Worm (Caenorhabditis elegans): ENCODE data around the gene lgc-6.

lgc-6 gene

DNA sequence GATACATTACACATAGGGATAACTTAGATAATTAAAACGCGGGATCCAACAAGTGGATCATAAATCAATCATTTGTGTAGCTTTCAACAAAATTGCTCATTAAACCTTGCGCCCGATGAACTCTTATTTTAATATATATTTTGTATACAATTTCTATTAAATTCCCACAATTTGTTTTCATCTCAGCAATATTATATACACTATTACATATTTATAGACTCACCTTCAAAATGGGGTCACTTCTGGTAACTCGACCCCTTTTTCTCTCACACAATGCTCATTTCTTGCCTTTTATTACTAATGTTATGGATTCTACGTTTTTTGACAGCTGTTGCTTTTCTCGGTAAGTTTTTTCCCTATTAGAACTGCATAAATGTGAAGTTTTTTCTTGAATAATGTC lies at the start of gene lgc-6:
lgc-6 (plus strand) TSS at position 301 of the 400 bp plus-strand sequence.
- no peak for TF ChIP-seq W03F9.2 (tag; optimal IDR thresholded peaks at IDR 0.05)
- TF ChIP-seq him-1 (tag; optimal IDR thresholded peaks at IDR 0.05), result no peak
- no peak for TF ChIP-seq dao-5 (tag; optimal IDR thresholded peaks at IDR 0.05)

DNA sequence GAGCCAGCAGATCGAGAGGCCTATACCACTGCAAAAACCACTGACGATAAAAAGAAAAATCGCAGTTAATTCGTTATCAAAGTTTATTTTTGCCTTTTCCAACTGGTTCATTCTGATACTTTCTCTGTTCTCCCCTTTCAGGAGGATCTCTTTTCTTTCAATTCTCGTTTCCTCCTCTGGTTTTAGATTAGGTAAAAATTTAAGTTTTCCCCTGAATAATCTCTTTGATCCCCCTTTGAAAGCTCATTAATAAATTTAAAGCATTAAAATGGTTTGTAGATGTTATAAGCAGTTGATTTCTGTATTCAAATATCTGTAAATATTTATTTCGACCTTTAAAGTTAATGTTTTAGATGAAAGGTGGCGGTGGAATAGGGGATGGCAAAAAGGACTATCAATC lies 48.5 kb upstream of the lgc-6 start, which contains the start of gene K07H8.2:
K07H8.2 (plus strand) TSS at position 301 of the 400 bp plus-strand sequence.
- TF ChIP-seq W03F9.2 (tag; optimal IDR thresholded peaks at IDR 0.05) (no peak), him-1 (tag; optimal IDR thresholded peaks at IDR 0.05) (no peak), dao-5 (tag; optimal IDR thresholded peaks at IDR 0.05) (no peak)

DNA sequence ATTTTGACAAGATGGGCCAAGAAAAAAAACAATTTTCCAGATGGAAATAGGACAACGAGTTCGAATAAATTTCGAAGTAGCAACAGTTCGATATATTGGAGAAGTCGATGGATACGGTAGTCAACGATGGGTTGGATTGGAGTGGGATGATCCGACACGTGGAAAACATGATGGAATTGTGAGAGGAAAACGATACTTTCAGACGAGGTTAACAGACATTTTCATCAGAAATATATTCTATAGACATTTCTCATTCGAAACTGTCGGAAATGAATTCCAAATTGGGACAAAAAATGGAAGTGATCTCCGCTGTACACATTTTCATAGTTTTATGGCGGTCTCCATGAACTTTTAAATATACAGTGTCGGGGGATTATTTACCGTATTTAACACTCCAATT lies 45.1 kb upstream of the lgc-6 start, which contains the start of gene tbce-1:
tbce-1 (plus strand) TSS at position 41 of the 400 bp plus-strand sequence.
- TF ChIP-seq dao-5 (tag; optimal IDR thresholded peaks at IDR 0.05), result no peak
- no peak for TF ChIP-seq W03F9.2 (tag; optimal IDR thresholded peaks at IDR 0.05)
- TF ChIP-seq him-1 (tag; optimal IDR thresholded peaks at IDR 0.05), result no peak

DNA sequence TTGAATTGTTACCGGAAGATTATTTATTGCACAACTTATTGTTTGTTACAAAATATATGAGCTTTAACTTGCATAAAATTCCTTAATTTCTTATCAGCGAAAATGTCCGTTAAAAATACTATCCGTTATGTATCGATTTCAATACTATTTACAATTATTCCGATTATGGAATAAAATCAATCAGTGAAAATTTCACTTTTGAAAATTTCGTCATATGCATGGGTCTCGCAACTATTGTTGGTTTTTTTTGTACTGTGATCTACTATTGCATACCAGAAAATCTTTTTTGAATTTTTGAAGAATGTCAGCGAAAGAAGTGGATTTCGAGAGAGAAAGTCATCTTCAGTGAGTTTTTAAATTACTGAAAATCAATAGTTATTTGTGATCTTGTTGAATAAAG lies 42.5 kb upstream of the lgc-6 start, which contains the start of gene nprl-3:
nprl-3 (plus strand) TSS at position 301 of the 400 bp plus-strand sequence.
- TF ChIP-seq W03F9.2 (tag; optimal IDR thresholded peaks at IDR 0.05), result no peak
- TF ChIP-seq dao-5 (tag; optimal IDR thresholded peaks at IDR 0.05), result no peak
- no peak for TF ChIP-seq him-1 (tag; optimal IDR thresholded peaks at IDR 0.05)

DNA sequence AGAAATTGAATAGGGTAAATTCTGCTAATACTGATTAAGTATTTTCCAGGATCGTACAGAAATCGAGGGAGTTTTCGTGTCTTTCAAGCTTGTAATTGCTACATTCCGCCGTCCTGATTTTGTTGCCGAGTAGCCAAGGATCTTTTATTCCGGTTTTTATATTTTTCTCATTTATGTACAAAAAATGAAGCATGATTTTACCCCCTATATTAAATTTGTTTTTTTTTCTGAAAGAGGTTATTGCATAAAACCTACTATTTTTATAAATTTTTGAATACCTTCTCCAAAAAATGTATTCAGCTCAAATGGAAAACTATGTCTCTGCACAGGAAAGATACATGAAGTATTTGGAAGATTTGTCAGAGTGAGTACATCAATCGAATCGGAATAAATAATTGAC lies 40.1 kb upstream of the lgc-6 start, which contains the start of gene F35H10.6:
F35H10.6 (plus strand) TSS at position 301 of the 400 bp plus-strand sequence.
- TF ChIP-seq W03F9.2 (tag; optimal IDR thresholded peaks at IDR 0.05) (no peak), him-1 (tag; optimal IDR thresholded peaks at IDR 0.05) (no peak), dao-5 (tag; optimal IDR thresholded peaks at IDR 0.05) (no peak)

DNA sequence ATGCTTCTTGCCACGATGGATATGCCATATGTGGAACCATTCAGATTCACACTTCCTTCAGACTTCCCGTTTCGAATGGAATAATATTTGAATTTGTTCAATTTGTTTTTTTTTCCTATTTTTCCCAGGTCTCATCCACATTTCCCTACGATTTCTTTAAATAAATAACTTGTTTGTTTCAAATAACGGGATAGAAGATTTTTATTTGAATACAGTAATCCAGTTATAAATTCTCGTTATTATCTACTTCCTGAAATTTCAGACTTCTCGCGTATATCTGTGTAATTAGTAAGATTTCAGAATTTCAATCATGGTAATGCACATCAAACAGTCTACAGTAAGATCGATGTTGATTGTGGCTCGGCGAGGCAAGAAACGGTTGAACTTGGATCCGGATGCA lies 39.3 kb upstream of the lgc-6 start, which contains the start of gene F35H10.5:
F35H10.5 (plus strand) TSS at position 301 of the 400 bp plus-strand sequence.
- no peak for TF ChIP-seq dao-5 (tag; optimal IDR thresholded peaks at IDR 0.05)
- TF ChIP-seq him-1 (tag; optimal IDR thresholded peaks at IDR 0.05), result no peak
- no peak for TF ChIP-seq W03F9.2 (tag; optimal IDR thresholded peaks at IDR 0.05)

DNA sequence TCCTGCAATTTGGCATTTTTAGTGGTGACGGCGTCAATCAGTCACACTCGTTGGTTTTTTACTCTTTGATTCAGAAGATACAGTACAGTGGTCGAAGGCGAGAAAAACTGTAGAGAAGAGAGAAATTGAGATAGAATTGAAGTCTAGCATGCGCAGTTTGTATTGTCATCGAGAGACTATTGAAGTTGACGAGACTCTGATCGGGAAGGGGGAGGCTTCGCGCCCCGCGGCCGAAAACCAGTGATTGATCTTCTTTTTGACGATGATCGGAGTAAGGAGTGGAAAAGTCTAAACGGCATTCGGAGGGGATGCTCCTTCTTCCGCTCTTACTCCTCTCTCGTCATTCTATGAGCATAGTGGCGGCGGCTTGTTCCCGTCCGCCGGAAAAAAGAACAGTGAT lies 37.8 kb upstream of the lgc-6 start:
- TF ChIP-seq W03F9.2 (tag; optimal IDR thresholded peaks at IDR 0.05) (no peak), him-1 (tag; optimal IDR thresholded peaks at IDR 0.05) (no peak), dao-5 (tag; optimal IDR thresholded peaks at IDR 0.05) (no peak)

DNA sequence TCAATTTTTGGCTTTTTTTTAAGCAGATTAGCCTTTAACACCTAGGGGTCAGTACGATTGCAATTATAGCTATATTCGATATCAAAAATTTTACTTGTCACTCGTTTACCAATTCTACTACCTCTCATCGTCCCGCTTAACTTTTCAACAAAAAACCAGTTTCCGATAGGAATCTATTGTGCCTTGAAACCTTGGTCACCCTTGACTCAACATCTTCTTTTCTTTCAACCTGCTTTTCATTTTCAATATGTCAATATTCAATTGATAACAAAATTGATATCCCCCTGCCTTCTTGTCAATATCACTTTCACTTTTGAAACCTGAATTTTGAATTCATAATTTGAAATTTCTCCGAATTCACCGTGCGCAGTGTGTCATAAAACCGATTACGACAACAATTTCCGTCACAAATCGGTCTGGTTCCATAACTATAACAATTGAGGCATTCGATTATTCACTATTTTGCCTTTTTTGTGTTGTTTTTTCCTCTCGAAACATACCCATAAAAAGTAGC lies 37.0 kb upstream of the lgc-6 start:
- TF ChIP-seq W03F9.2 (tag; optimal IDR thresholded peaks at IDR 0.05), result no peak
- TF ChIP-seq him-1 (tag; optimal IDR thresholded peaks at IDR 0.05), result no peak
- TF ChIP-seq dao-5 (tag; optimal IDR thresholded peaks at IDR 0.05), result no peak

DNA sequence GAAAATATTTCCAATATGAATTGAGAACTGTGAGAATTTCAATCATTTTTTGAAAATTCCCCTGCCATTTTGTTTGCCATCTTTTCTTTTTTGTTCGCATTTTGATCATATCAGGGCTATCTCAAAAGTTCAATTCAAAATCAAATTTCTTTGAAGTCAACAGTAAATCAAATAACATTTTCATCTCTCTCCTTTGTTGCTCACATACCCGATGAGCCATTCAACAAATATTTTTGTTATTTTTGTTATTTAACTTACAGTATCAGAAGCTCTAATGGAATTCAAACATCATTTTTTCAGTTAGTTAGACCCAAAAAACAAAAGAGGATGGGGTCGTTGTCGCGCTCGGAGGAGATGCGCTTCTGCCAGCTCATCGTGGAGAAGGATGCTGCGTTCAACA lies 36.1 kb upstream of the lgc-6 start, which contains the start of gene vha-5:
vha-5 (plus strand) TSS at position 301 of the 400 bp plus-strand sequence.
- TF ChIP-seq W03F9.2 (tag; optimal IDR thresholded peaks at IDR 0.05), result no peak
- no peak for TF ChIP-seq him-1 (tag; optimal IDR thresholded peaks at IDR 0.05)
- no peak for TF ChIP-seq dao-5 (tag; optimal IDR thresholded peaks at IDR 0.05)

DNA sequence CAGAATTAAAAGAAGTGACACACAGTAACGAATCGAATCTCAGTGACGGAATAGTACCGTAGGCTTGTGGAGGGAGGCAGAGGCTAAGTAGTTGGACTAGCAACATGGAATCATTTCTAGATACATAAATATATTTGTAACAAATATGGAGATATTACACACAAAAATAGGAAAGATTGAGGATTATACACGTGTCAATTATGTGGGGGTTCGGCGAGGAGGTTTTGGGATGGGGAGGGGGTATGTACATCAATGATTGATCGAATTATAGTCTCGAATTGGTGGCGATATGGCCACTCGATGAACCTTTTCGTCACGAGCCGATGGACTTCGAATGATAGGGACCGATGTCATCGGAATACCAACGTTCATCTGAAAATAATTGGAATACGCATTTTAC lies 32.3 kb upstream of the lgc-6 start:
- TF ChIP-seq dao-5 (tag; optimal IDR thresholded peaks at IDR 0.05) (no peak), him-1 (tag; optimal IDR thresholded peaks at IDR 0.05) (no peak), W03F9.2 (tag; optimal IDR thresholded peaks at IDR 0.05) (no peak)

DNA sequence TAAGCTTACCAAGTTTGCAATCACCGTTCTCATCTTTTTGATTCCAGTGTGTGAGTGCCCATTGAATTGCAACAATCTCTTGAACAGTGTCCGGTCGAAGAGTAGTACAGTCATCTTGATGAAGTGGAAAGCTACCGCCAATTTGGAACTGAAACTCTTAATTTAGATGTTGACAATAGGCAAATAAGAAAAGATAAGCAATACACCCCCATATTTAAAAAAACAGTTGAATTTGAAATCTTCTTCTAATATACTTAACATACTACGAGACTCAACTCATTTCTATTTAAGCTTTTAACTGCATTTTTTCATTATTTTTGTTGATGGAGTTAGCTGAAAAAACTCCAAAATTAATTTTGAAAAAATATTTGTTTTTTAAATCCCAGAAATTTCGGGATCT lies 27.6 kb upstream of the lgc-6 start:
- no peak for TF ChIP-seq him-1 (tag; optimal IDR thresholded peaks at IDR 0.05)
- no peak for TF ChIP-seq dao-5 (tag; optimal IDR thresholded peaks at IDR 0.05)
- TF ChIP-seq W03F9.2 (tag; optimal IDR thresholded peaks at IDR 0.05), result no peak

DNA sequence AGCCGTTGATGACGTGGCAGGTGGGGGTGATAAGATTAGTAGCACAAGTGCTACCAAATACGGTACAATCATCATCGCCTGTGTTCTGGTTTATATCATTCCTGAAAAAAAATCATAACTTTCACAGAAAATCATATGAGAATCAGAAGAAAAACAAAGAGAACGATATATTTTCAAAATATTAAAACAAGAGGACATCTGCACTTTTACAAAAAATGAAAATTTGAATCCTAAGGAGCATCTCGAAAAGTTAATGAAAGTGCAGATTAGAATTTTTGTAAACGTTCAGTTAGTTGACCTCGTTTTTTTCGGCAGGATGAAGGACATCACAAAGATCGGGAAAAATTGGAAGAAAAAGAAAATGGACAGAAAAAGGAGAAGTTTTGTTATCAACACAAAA lies 26.9 kb upstream of the lgc-6 start, which contains the start of gene F35H10.10:
F35H10.10 (minus strand) TSS at position 101 of the 400 bp plus-strand sequence.
- TF ChIP-seq him-1 (tag; optimal IDR thresholded peaks at IDR 0.05) (no peak), dao-5 (tag; optimal IDR thresholded peaks at IDR 0.05) (no peak), W03F9.2 (tag; optimal IDR thresholded peaks at IDR 0.05) (no peak)

DNA sequence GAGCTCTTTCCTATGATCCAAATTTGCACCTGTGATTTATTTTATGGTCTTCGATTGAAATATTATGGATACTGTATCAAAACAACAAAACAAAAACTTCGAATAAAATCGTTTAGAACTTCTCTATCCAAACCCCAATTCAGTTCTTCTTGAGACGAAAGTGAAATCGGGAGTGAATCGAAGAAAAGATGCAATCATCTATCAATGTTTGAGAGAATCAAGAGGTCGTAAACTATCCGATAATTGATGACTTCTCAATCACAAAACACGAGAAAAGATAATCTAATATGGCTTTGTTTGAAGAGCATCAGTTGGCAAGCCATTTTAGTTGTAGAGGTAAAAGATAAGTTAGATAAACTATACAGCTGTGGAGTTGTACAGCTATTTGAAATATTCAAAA lies 21.9 kb upstream of the lgc-6 start:
- TF ChIP-seq W03F9.2 (tag; optimal IDR thresholded peaks at IDR 0.05), result no peak
- TF ChIP-seq him-1 (tag; optimal IDR thresholded peaks at IDR 0.05), result no peak
- no peak for TF ChIP-seq dao-5 (tag; optimal IDR thresholded peaks at IDR 0.05)

DNA sequence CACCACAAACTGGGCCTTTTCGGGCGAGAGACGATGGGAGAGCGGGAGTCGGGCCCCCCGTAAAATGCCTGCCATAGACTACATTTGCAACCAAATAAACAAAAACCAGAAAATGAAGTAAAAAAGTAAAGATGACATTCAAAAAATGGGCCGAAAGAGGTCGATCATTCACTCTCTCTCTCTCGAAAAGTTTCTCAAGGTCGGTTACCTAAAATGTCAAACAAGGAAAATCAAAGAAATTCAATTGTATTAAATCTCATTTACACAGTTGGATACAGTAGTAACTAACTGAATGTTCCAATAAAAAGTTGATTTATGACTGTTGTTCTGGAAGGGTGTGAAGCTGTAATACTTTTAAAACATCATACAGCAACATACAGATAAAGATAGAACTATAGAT lies 20.9 kb upstream of the lgc-6 start:
- TF ChIP-seq W03F9.2 (tag; optimal IDR thresholded peaks at IDR 0.05) (no peak), dao-5 (tag; optimal IDR thresholded peaks at IDR 0.05) (no peak), him-1 (tag; optimal IDR thresholded peaks at IDR 0.05) (no peak)

DNA sequence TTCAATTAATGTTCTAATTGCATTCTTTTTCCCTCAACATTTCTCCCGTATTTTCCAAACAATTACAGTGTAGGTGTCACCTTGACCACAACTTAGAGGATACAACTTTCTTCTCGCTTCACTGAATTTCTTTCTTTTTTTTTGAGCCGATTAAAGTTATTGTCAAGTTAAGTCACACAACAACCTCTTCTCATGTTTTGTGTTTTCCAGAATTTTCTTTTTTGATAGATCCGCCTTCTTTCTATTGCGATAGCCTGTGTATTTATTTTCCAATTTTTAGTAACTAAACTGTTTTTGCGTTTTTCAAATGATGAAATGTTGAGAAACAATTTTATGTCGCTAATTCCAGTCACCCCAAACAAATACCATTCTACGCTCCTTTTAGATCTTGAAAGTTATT lies 14.1 kb upstream of the lgc-6 start, which contains the start of gene F35H10.3:
F35H10.3 (plus strand) TSS at position 301 of the 400 bp plus-strand sequence.
- TF ChIP-seq W03F9.2 (tag; optimal IDR thresholded peaks at IDR 0.05), result no peak
- TF ChIP-seq dao-5 (tag; optimal IDR thresholded peaks at IDR 0.05), result no peak
- TF ChIP-seq him-1 (tag; optimal IDR thresholded peaks at IDR 0.05), result no peak

Data from whole organism, L4/young adult.